Worm (Caenorhabditis elegans): ENCODE data around the gene msd-2.
A peak's percentile ranks its signal among the peaks of the same experiment; 100 is the strongest.

msd-2 gene

ce11 chrIV:10065159-10065558 is 36.3 kb downstream of the msd-2 start:
- TF ChIP-seq lin-14 (GFP tag; optimal IDR thresholded peaks at IDR 0.05), result peak; percentile 52
- no peak for TF ChIP-seq ces-1 (GFP tag; optimal IDR thresholded peaks at IDR 0.05)
- no peak for TF ChIP-seq nhr-90 (tag; optimal IDR thresholded peaks at IDR 0.05; ENCODE audit: poor library complexity)
- TF ChIP-seq grh-1 (GFP tag; IDR thresholded peaks at IDR 0.05), result no peak
- no peak for TF ChIP-seq blmp-1 (tag; optimal IDR thresholded peaks at IDR 0.05)
- no peak for TF ChIP-seq tbx-2 (tag; optimal IDR thresholded peaks at IDR 0.05)
- no peak for TF ChIP-seq elt-2 (tag; optimal IDR thresholded peaks at IDR 0.05)
- TF ChIP-seq lin-39 (tag; optimal IDR thresholded peaks at IDR 0.05), result peak; percentile 62
- no peak for TF ChIP-seq C16A3.4 (tag; optimal IDR thresholded peaks at IDR 0.05)
- TF ChIP-seq dpl-1 (GFP tag; optimal IDR thresholded peaks at IDR 0.05), result no peak
- TF ChIP-seq tlp-1 (tag; optimal IDR thresholded peaks at IDR 0.05), result no peak
- no peak for TF ChIP-seq C34B4.2 (tag; optimal IDR thresholded peaks at IDR 0.05)

- TF ChIP-seq ceh-90 (tag; optimal IDR thresholded peaks at IDR 0.05) (no peak), elt-2 (tag; optimal IDR thresholded peaks at IDR 0.05) (peak; percentile 22)
These were observed 37.6 kb downstream of the msd-2 start for ce11 chrIV:10066456-10066855.

- TF ChIP-seq grh-1 (GFP tag; IDR thresholded peaks at IDR 0.05) (no peak), fos-1 (tag; optimal IDR thresholded peaks at IDR 0.05) (no peak), lin-15B (tag; optimal IDR thresholded peaks at IDR 0.05) (no peak), nhr-28 (tag; optimal IDR thresholded peaks at IDR 0.05) (no peak), dpl-1 (GFP tag; optimal IDR thresholded peaks at IDR 0.05) (no peak), ceh-63 (GFP tag; optimal IDR thresholded peaks at IDR 0.05) (no peak), unc-86 (tag; optimal IDR thresholded peaks at IDR 0.05) (no peak), xbp-1 (tag; optimal IDR thresholded peaks at IDR 0.05) (no peak), Y116A8C.19 (tag; optimal IDR thresholded peaks at IDR 0.05; ENCODE audit: borderline replicate concordance) (no peak), rnt-1 (tag; optimal IDR thresholded peaks at IDR 0.05) (no peak), F16B12.6 (tag; optimal IDR thresholded peaks at IDR 0.05) (no peak), ceh-90 (tag; optimal IDR thresholded peaks at IDR 0.05) (no peak), fkh-8 (tag; optimal IDR thresholded peaks at IDR 0.05) (no peak), efl-1 (optimal IDR thresholded peaks at IDR 0.05) (no peak), efl-1 (GFP tag; optimal IDR thresholded peaks at IDR 0.05 in 1 of 2) (peak in 1 of 2 experiments; percentile 91), fkh-10 (GFP tag; optimal IDR thresholded peaks at IDR 0.05) (peak; percentile 86), unc-30 (tag; optimal IDR thresholded peaks at IDR 0.05) (no peak), mab-9 (GFP tag; IDR thresholded peaks at IDR 0.05) (no peak), ceh-8 (GFP tag; optimal IDR thresholded peaks at IDR 0.05) (no peak)
These were observed 38.7 kb downstream of the msd-2 start, which contains the start of gene cwn-2 for ce11 chrIV:10067541-10067940. cwn-2 (plus strand) TSS chrIV:10067816.

ce11 chrIV:10068266-10068665 is 39.4 kb downstream of the msd-2 start:
- no peak for TF ChIP-seq nhr-77 (tag; optimal IDR thresholded peaks at IDR 0.05)
- TF ChIP-seq fos-1 (tag; optimal IDR thresholded peaks at IDR 0.05), result no peak
- no peak for TF ChIP-seq pax-3 (tag; optimal IDR thresholded peaks at IDR 0.05)
- no peak for TF ChIP-seq mab-9 (GFP tag; IDR thresholded peaks at IDR 0.05)
- TF ChIP-seq zip-4 (GFP tag; optimal IDR thresholded peaks at IDR 0.05), result no peak
- TF ChIP-seq unc-98 (GFP tag; IDR thresholded peaks at IDR 0.05), result no peak
- no peak for TF ChIP-seq elt-3 (tag; optimal IDR thresholded peaks at IDR 0.05)
- no peak for TF ChIP-seq hlh-4 (tag; optimal IDR thresholded peaks at IDR 0.05)
- TF ChIP-seq mdl-1 (tag; optimal IDR thresholded peaks at IDR 0.05), result no peak
- TF ChIP-seq lin-35 (GFP tag; optimal IDR thresholded peaks at IDR 0.05), result no peak
- TF ChIP-seq efl-3 (GFP tag; optimal IDR thresholded peaks at IDR 0.05), result no peak
- TF ChIP-seq ceh-90 (tag; optimal IDR thresholded peaks at IDR 0.05), result no peak
- no peak for TF ChIP-seq blmp-1 (tag; optimal IDR thresholded peaks at IDR 0.05)
- no peak for TF ChIP-seq lir-3 (tag; optimal IDR thresholded peaks at IDR 0.05; ENCODE audit: poor library complexity)
- no peak for TF ChIP-seq jun-1 (tag; optimal IDR thresholded peaks at IDR 0.05)
- TF ChIP-seq dpl-1 (GFP tag; optimal IDR thresholded peaks at IDR 0.05), result no peak
- TF ChIP-seq swsn-7 (tag; optimal IDR thresholded peaks at IDR 0.05), result no peak
- TF ChIP-seq pqm-1 (tag; optimal IDR thresholded peaks at IDR 0.05), result no peak
- no peak for TF ChIP-seq nhr-20 (tag; optimal IDR thresholded peaks at IDR 0.05)
- TF ChIP-seq ets-5 (GFP tag; IDR thresholded peaks at IDR 0.05), result no peak

Data from whole organism, L1 larva.